Worm (Caenorhabditis elegans): ENCODE data around the gene cest-8.

ce11 chrX:12198298-12198697 lies 21.2 kb upstream of the cest-8 start:
- no peak for TF ChIP-seq mab-5 (tag; optimal IDR thresholded peaks at IDR 0.05)
- TF ChIP-seq mep-1 (tag; optimal IDR thresholded peaks at IDR 0.05): no peak
- no peak for TF ChIP-seq ztf-11 (tag; optimal IDR thresholded peaks at IDR 0.05)
- no peak for TF ChIP-seq lin-13 (tag; optimal IDR thresholded peaks at IDR 0.05)
- no peak for TF ChIP-seq snpc-4 (tag; optimal IDR thresholded peaks at IDR 0.05)
- TF ChIP-seq zip-8 (tag; optimal IDR thresholded peaks at IDR 0.05): no peak
